Fruit fly (Drosophila melanogaster) Kc167 (cell line): Measurements from ENCODE around the gene smg.

Source experiments
- Myc ChIP-seq: fragments of >200 bp; optimal IDR thresholded peaks from 2 replicates; lab custom pipeline; 2017; ENCODE audit warnings: missing external identifiers
- Sin3A ChIP-seq: fragments of >200 bp; optimal IDR thresholded peaks from 2 replicates; lab custom pipeline; 2018; ENCODE audit warnings: missing external identifiers
- h ChIP-seq: fragments of >200 bp; optimal IDR thresholded peaks from 3 replicates; lab custom pipeline; 2018; ENCODE audit warnings: missing external identifiers
- insv ChIP-seq: fragments of >200 bp; optimal IDR thresholded peaks from 3 replicates; lab custom pipeline; 2018; ENCODE audit warnings: missing external identifiers
- psq ChIP-seq: fragments of >200 bp; optimal IDR thresholded peaks from 2 replicates; lab custom pipeline; 2017; ENCODE audit warnings: missing external identifiers
- ttk ChIP-seq: sonication (Bioruptor generic); optimal IDR thresholded peaks from 2 replicates; lab custom pipeline; 2017; ENCODE audit warnings: missing external identifiers

Gene smg

DNA sequence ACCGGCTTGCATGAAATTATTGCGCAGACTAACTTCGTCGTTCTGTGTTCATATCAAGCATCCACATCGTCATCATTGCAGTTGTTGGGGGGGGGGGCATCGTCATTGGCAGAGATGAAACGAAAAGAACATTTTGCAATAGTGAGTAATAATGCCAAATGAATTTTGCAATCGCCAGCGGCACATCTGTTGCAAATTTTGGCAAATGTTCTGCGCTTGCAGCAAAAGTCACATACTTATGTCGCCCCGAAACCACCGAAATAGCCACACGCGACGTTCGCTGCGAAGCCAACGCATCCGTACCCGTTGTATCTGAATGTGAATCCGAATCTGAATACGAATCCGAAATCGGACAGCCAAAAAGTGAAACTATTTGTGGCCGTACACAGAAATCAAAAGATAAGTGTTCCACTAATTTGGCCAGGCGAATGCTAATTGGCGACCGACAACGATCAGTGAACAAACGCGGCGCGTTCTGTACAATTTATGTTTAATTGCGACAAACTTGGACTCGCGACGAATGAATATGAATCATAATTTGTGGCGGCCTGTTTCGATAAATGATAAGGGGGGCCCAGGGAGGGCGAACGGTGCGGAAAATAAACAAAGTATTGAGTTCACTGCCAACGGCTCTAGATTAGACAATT, 49.8 kb downstream of the smg start:
- TF ChIP-seq Myc: no peak
- TF ChIP-seq insv (lab: Kevin White, UChicago): no peak
- TF ChIP-seq psq (lab: Kevin White, UChicago): no peak
- TF ChIP-seq ttk (lab: Kevin White, UChicago): no peak
- no peak for TF ChIP-seq Sin3A (lab: Kevin White, UChicago)
- TF ChIP-seq h (lab: Kevin White, UChicago): no peak
